Fruit fly (Drosophila melanogaster) Kc167 (cell line): Measurements from ENCODE around the gene CG2258.
A peak's percentile ranks its signal among the peaks of the same experiment; 100 is the strongest.

Experiments used
- Myc ChIP-seq: fragments of >200 bp; optimal IDR thresholded peaks from 2 replicates; lab custom pipeline; 2017; ENCODE audit warnings: missing external identifiers
- Sin3A ChIP-seq: fragments of >200 bp; optimal IDR thresholded peaks from 2 replicates; lab custom pipeline; 2018; ENCODE audit warnings: missing external identifiers
- h ChIP-seq: fragments of >200 bp; optimal IDR thresholded peaks from 3 replicates; lab custom pipeline; 2018; ENCODE audit warnings: missing external identifiers
- insv ChIP-seq: fragments of >200 bp; optimal IDR thresholded peaks from 3 replicates; lab custom pipeline; 2018; ENCODE audit warnings: missing external identifiers
- psq ChIP-seq: fragments of >200 bp; optimal IDR thresholded peaks from 2 replicates; lab custom pipeline; 2017; ENCODE audit warnings: missing external identifiers
- ttk ChIP-seq: sonication (Bioruptor generic); optimal IDR thresholded peaks from 2 replicates; lab custom pipeline; 2017; ENCODE audit warnings: missing external identifiers

CG2258 gene

dm6 chrX:8101479-8102198 is at the start of gene CG2258:
TSS of gene CG2258 (minus strand) at chrX:8102095.
- TF ChIP-seq Sin3A (lab: Kevin White, UChicago) (no peak), Myc (lab: Kevin White, UChicago) (no peak), h (lab: Kevin White, UChicago) (no peak), insv (lab: Kevin White, UChicago) (no peak), ttk (lab: Kevin White, UChicago) (no peak), psq (lab: Kevin White, UChicago) (no peak)

- TF ChIP-seq ttk (lab: Kevin White, UChicago), result no peak
- no peak for TF ChIP-seq insv (lab: Kevin White, UChicago)
- no peak for TF ChIP-seq h (lab: Kevin White, UChicago)
- TF ChIP-seq psq (lab: Kevin White, UChicago), result no peak
- TF ChIP-seq Sin3A (lab: Kevin White, UChicago), result no peak
- no peak for TF ChIP-seq Myc (lab: Kevin White, UChicago)
Measured at dm6 chrX:8148556-8148955, 46.7 kb upstream of the CG2258 start, which contains the start of gene CG10959. TSS of gene CG10959 (plus strand) at chrX:8148783.

dm6 chrX:8147649-8148048 is 45.8 kb upstream of the CG2258 start, which contains the start of gene CG15336:
TSS of gene CG15336 (plus strand) at chrX:8147949.
- TF ChIP-seq psq (lab: Kevin White, UChicago), result no peak
- no peak for TF ChIP-seq ttk (lab: Kevin White, UChicago)
- TF ChIP-seq insv (lab: Kevin White, UChicago), result no peak
- no peak for TF ChIP-seq Myc (lab: Kevin White, UChicago)
- no peak for TF ChIP-seq h (lab: Kevin White, UChicago)
- TF ChIP-seq Sin3A (lab: Kevin White, UChicago), result no peak

- TF ChIP-seq Myc (lab: Kevin White, UChicago), result no peak
- no peak for TF ChIP-seq h (lab: Kevin White, UChicago)
Measured at dm6 chrX:8145501-8146157, 43.7 kb upstream of the CG2258 start, which contains the start of the genes alpha-PheRS and CG2129. TSS of gene alpha-PheRS (minus strand) at chrX:8145602. TSS of gene CG2129 (plus strand) at chrX:8145839.

- TF ChIP-seq psq (lab: Kevin White, UChicago), result peak; percentile 13
- no peak for TF ChIP-seq h (lab: Kevin White, UChicago)
Measured at dm6 chrX:8143537-8143936, 41.6 kb upstream of the CG2258 start, which contains the start of gene CG17982. TSS of gene CG17982 (minus strand) at chrX:8143835.

dm6 chrX:8142067-8142462 is 40.2 kb upstream of the CG2258 start, which contains the start of gene Smox:
TSS of gene Smox (minus strand) at chrX:8142279.
- no peak for TF ChIP-seq Sin3A (lab: Kevin White, UChicago)
- TF ChIP-seq ttk (lab: Kevin White, UChicago), result no peak
- no peak for TF ChIP-seq Myc (lab: Kevin White, UChicago)
- TF ChIP-seq psq (lab: Kevin White, UChicago), result no peak
- no peak for TF ChIP-seq h (lab: Kevin White, UChicago)
- TF ChIP-seq insv (lab: Kevin White, UChicago), result no peak

dm6 chrX:8141353-8142066 is 39.6 kb upstream of the CG2258 start:
- TF ChIP-seq Myc (lab: Kevin White, UChicago), result no peak
- no peak for TF ChIP-seq ttk (lab: Kevin White, UChicago)
- TF ChIP-seq h (lab: Kevin White, UChicago), result no peak
- TF ChIP-seq Sin3A (lab: Kevin White, UChicago), result no peak
- no peak for TF ChIP-seq psq (lab: Kevin White, UChicago)
- TF ChIP-seq insv (lab: Kevin White, UChicago), result no peak

dm6 chrX:8140707-8141106 is 38.8 kb upstream of the CG2258 start:
- TF ChIP-seq Myc (lab: Kevin White, UChicago) (no peak), insv (lab: Kevin White, UChicago) (no peak), Sin3A (lab: Kevin White, UChicago) (no peak), h (lab: Kevin White, UChicago) (no peak), psq (lab: Kevin White, UChicago) (no peak), ttk (lab: Kevin White, UChicago) (no peak)

dm6 chrX:8137285-8137684 is 35.4 kb upstream of the CG2258 start:
- TF ChIP-seq psq (lab: Kevin White, UChicago), result no peak
- no peak for TF ChIP-seq ttk (lab: Kevin White, UChicago)
- no peak for TF ChIP-seq Sin3A (lab: Kevin White, UChicago)
- no peak for TF ChIP-seq insv (lab: Kevin White, UChicago)
- no peak for TF ChIP-seq h (lab: Kevin White, UChicago)
- no peak for TF ChIP-seq Myc (lab: Kevin White, UChicago)

dm6 chrX:8135420-8135874 is 33.6 kb upstream of the CG2258 start, which contains the start of the genes cyr and CG2120:
TSS of gene cyr (minus strand) at chrX:8135713.
TSS of gene CG2120 (plus strand) at chrX:8135824.
- TF ChIP-seq ttk (lab: Kevin White, UChicago) (no peak), insv (lab: Kevin White, UChicago) (no peak), psq (lab: Kevin White, UChicago) (no peak), h (lab: Kevin White, UChicago) (no peak), Myc (lab: Kevin White, UChicago) (no peak), Sin3A (lab: Kevin White, UChicago) (no peak)
